Fruit fly (Drosophila melanogaster): Measurements from ENCODE around the gene neb.

dm6 chr2L:20086295-20087096, 10.9 kb downstream of the neb start:
- TF ChIP-seq CTCF (optimal IDR thresholded peaks at IDR 0.05): no peak
- TF ChIP-seq CG8478 (optimal IDR thresholded peaks at IDR 0.05): no peak

All from S2 (cell line).